Fruit fly (Drosophila melanogaster) whole organism, embryonic: ENCODE data around the gene RpL13.

Source experiments
- ATbp ChIP-seq: fragments of 200-800 bp; sonication (Bioruptor generic); optimal IDR thresholded peaks from 2 replicates; lab custom pipeline; 2017; ENCODE audit warnings: missing biosample characterization, mild to moderate bottlenecking, missing genetic modification characterization, missing genetic modification reagents
- Abd-B ChIP-seq: fragments of 200-800 bp; sonication (Bioruptor generic); optimal IDR thresholded peaks from 2 replicates; lab custom pipeline; 2018; ENCODE audit warnings: missing biosample characterization, mild to moderate bottlenecking, missing genetic modification characterization, moderate library complexity
- BtbVII ChIP-seq: fragments of 200-800 bp; sonication (Bioruptor generic); optimal IDR thresholded peaks from 3 replicates; lab custom pipeline; 2017; ENCODE audit warnings: missing biosample characterization, mild to moderate bottlenecking, missing genetic modification characterization
- CG10147 ChIP-seq: fragments of 200-800 bp; sonication (Bioruptor generic); optimal IDR thresholded peaks from 2 replicates; lab custom pipeline; 2019; ENCODE audit warnings: missing biosample characterization, mild to moderate bottlenecking, missing genetic modification characterization, moderate library complexity
- CG11456 ChIP-seq: fragments of 200-800 bp; sonication (Bioruptor generic); IDR thresholded peaks from 3 replicates; pipeline ENCODE4 v1.3.6; 2022; ENCODE audit warnings: missing biosample characterization, missing genetic modification characterization
- CG14441 ChIP-seq: fragments of 200-800 bp; sonication (Bioruptor generic); IDR thresholded peaks from 2 replicates; pipeline ENCODE4 v1.3.6; 2022; ENCODE audit warnings: missing biosample characterization, missing genetic modification characterization
- CG15696 ChIP-seq: fragments of 200-800 bp; sonication (Bioruptor generic); optimal IDR thresholded peaks from 2 replicates; lab custom pipeline; 2019; ENCODE audit warnings: missing biosample characterization, mild to moderate bottlenecking, missing genetic modification characterization, moderate library complexity
- CG16779 ChIP-seq: fragments of 200-800 bp; sonication (Bioruptor generic); IDR thresholded peaks from 2 replicates; pipeline ENCODE4 v1.3.6; 2022; ENCODE audit warnings: missing biosample characterization, missing genetic modification characterization
- CG16813 ChIP-seq: fragments of 200-800 bp; sonication (Bioruptor generic); IDR thresholded peaks from 3 replicates; pipeline ENCODE4 v1.3.6; 2022; ENCODE audit warnings: missing biosample characterization, missing genetic modification characterization; ENCODE audit not compliant: partially characterized antibody
- CG17385 ChIP-seq: fragments of 200-800 bp; sonication (Bioruptor generic); optimal IDR thresholded peaks from 3 replicates; lab custom pipeline; 2018; ENCODE audit warnings: missing biosample characterization, mild to moderate bottlenecking, missing genetic modification characterization
- CG17568 ChIP-seq: fragments of 200-800 bp; sonication (Bioruptor generic); optimal IDR thresholded peaks from 2 replicates; lab custom pipeline; 2018; ENCODE audit warnings: missing biosample characterization, mild to moderate bottlenecking, missing genetic modification characterization, moderate library complexity
- CG2120 ChIP-seq: fragments of 200-800 bp; sonication (Bioruptor generic); optimal IDR thresholded peaks from 3 replicates; lab custom pipeline; 2016; ENCODE audit warnings: missing biosample characterization, missing genetic modification characterization
- CG2199 ChIP-seq: fragments of 200-800 bp; sonication (Bioruptor generic); IDR thresholded peaks from 3 replicates; pipeline ENCODE4 v1.3.6; 2022; ENCODE audit warnings: missing biosample characterization, missing genetic modification characterization
- CG2712 ChIP-seq: fragments of 200-800 bp; optimal IDR thresholded peaks from 3 replicates; lab custom pipeline; 2019; ENCODE audit warnings: missing biosample characterization, mild to moderate bottlenecking, missing genetic modification characterization, moderate library complexity
- CG2889 ChIP-seq: fragments of 200-800 bp; sonication (Bioruptor generic); IDR thresholded peaks from 3 replicates; pipeline ENCODE4 v1.3.6; 2022; ENCODE audit warnings: missing biosample characterization, missing genetic modification characterization
- CG31441 ChIP-seq: fragments of 200-800 bp; sonication (Bioruptor generic); IDR thresholded peaks from 2 replicates; pipeline ENCODE4 v1.3.6; 2022; ENCODE audit warnings: missing biosample characterization, missing genetic modification characterization
- CG5180 ChIP-seq: fragments of 200-800 bp; sonication (Bioruptor generic); optimal IDR thresholded peaks from 3 replicates; lab custom pipeline; 2017; ENCODE audit warnings: missing biosample characterization, missing genetic modification characterization, mild to moderate bottlenecking, moderate library complexity, missing genetic modification reagents
- CG5953 ChIP-seq: fragments of 200-800 bp; sonication (Bioruptor generic); IDR thresholded peaks from 2 replicates; pipeline ENCODE4 v1.3.6; 2022; ENCODE audit warnings: missing biosample characterization, missing genetic modification characterization
- CG6272 ChIP-seq: fragments of 200-800 bp; sonication (Bioruptor generic); IDR thresholded peaks from 2 replicates; pipeline ENCODE4 v1.3.6; 2022; ENCODE audit warnings: missing biosample characterization, missing genetic modification characterization
- CG6654 ChIP-seq: fragments of 200-800 bp; sonication (Bioruptor generic); optimal IDR thresholded peaks from 2 replicates; lab custom pipeline; 2017; ENCODE audit warnings: missing biosample characterization, mild to moderate bottlenecking, missing genetic modification characterization
- CG8924 ChIP-seq: fragments of 200-800 bp; optimal IDR thresholded peaks from 3 replicates; lab custom pipeline; 2019; ENCODE audit warnings: missing biosample characterization, mild to moderate bottlenecking, missing genetic modification characterization, moderate library complexity
- CG9215 ChIP-seq: fragments of 200-800 bp; sonication (Bioruptor generic); IDR thresholded peaks from 2 replicates; pipeline ENCODE4 v1.3.6; 2022; ENCODE audit warnings: missing biosample characterization, missing genetic modification characterization
- D19B ChIP-seq: fragments of 200-800 bp; sonication (Bioruptor generic); optimal IDR thresholded peaks from 2 replicates; lab custom pipeline; 2017; ENCODE audit warnings: missing biosample characterization, mild to moderate bottlenecking, missing genetic modification characterization
- Deaf1 ChIP-seq: fragments of 200-800 bp; optimal IDR thresholded peaks from 3 replicates; lab custom pipeline; 2019; ENCODE audit warnings: missing biosample characterization, mild to moderate bottlenecking, missing genetic modification characterization, moderate library complexity
- Dip3 ChIP-seq: fragments of 200-800 bp; sonication (Bioruptor generic); optimal IDR thresholded peaks from 3 replicates; lab custom pipeline; 2016; ENCODE audit warnings: missing biosample characterization, missing genetic modification characterization
- E2f1 ChIP-seq: fragments of 200-800 bp; sonication (Bioruptor generic); IDR thresholded peaks from 2 replicates; pipeline ENCODE4 v1.3.6; 2022; ENCODE audit warnings: missing biosample characterization, missing genetic modification characterization
- Fer3 ChIP-seq: fragments of 200-800 bp; sonication (Bioruptor generic); optimal IDR thresholded peaks from 2 replicates; lab custom pipeline; 2018; ENCODE audit warnings: missing biosample characterization, mild to moderate bottlenecking, missing genetic modification characterization, moderate library complexity
- Hsf ChIP-seq: fragments of 200-800 bp; sonication (Bioruptor generic); optimal IDR thresholded peaks from 3 replicates; lab custom pipeline; 2016; ENCODE audit warnings: missing biosample characterization, missing genetic modification characterization
- Lhr ChIP-seq: fragments of 200-800 bp; sonication (Bioruptor generic); optimal IDR thresholded peaks from 3 replicates; lab custom pipeline; 2017; ENCODE audit warnings: mild to moderate bottlenecking, missing biosample characterization, missing genetic modification reagents, missing genetic modification characterization
- Meics ChIP-seq: fragments of 200-800 bp; sonication (Bioruptor generic); optimal IDR thresholded peaks from 2 replicates; lab custom pipeline; 2017; ENCODE audit warnings: missing biosample characterization, mild to moderate bottlenecking, missing genetic modification characterization
- Poxn ChIP-seq: fragments of 200-800 bp; sonication (Bioruptor generic); IDR thresholded peaks from 2 replicates; pipeline ENCODE4 v1.3.6; 2022; ENCODE audit warnings: missing biosample characterization, missing genetic modification characterization
- Sry-β ChIP-seq: fragments of 200-800 bp; sonication (Bioruptor generic); optimal IDR thresholded peaks from 2 replicates; lab custom pipeline; 2018; ENCODE audit warnings: missing biosample characterization, mild to moderate bottlenecking, missing genetic modification characterization, moderate library complexity
- Sry-δ ChIP-seq: fragments of 200-800 bp; sonication (Bioruptor generic); optimal IDR thresholded peaks from 2 replicates; lab custom pipeline; 2016; ENCODE audit warnings: missing biosample characterization, missing genetic modification characterization
- Trl ChIP-seq, 3 experiments: fragments of >200 bp in 2 of 3; fragments of 200-800 bp in 1 of 3; sonication (Bioruptor generic) in 1 of 3; optimal IDR thresholded peaks; 2 replicates in 1 of 3; 3 replicates in 2 of 3; lab custom pipeline; 2016 to 2017; ENCODE audit warnings: missing biosample characterization in 1 of 3, missing genetic modification characterization in 1 of 3
- caup ChIP-seq: fragments of 200-800 bp; sonication (Bioruptor generic); optimal IDR thresholded peaks from 3 replicates; lab custom pipeline; 2017; ENCODE audit warnings: missing biosample characterization, mild to moderate bottlenecking, missing genetic modification characterization, moderate library complexity; ENCODE audit not compliant: severe bottlenecking
- eyg ChIP-seq: fragments of 200-800 bp; sonication (Bioruptor generic); optimal IDR thresholded peaks from 3 replicates; lab custom pipeline; 2016; ENCODE audit warnings: missing biosample characterization, missing genetic modification characterization
- ftz-f1 ChIP-seq: fragments of 200-800 bp; sonication (Bioruptor generic); optimal IDR thresholded peaks from 2 replicates; lab custom pipeline; 2016; ENCODE audit warnings: missing biosample characterization, missing genetic modification characterization
- hb ChIP-seq: fragments of 200-800 bp; sonication (Bioruptor generic); IDR thresholded peaks from 3 replicates; pipeline ENCODE4 v1.3.6; 2022; ENCODE audit warnings: missing biosample characterization, missing genetic modification characterization; ENCODE audit not compliant: partially characterized antibody
- lab ChIP-seq: fragments of 200-800 bp; sonication (Bioruptor generic); optimal IDR thresholded peaks from 3 replicates; lab custom pipeline; 2017; ENCODE audit warnings: missing biosample characterization, missing genetic modification characterization, mild to moderate bottlenecking, moderate library complexity, missing genetic modification reagents
- lbe ChIP-seq: fragments of 200-800 bp; sonication (Bioruptor generic); optimal IDR thresholded peaks from 2 replicates; lab custom pipeline; 2016; ENCODE audit warnings: missing biosample characterization, mild to moderate bottlenecking, missing genetic modification characterization
- lov ChIP-seq, 2 experiments: fragments of 200-800 bp in 1 of 2; fragments of >200 bp in 1 of 2; sonication (Bioruptor generic) in 1 of 2; IDR thresholded peaks in 1 of 2; optimal IDR thresholded peaks in 1 of 2; 2 replicates in 1 of 2; 3 replicates in 1 of 2; pipeline versions ENCODE4 v1.3.6 to Lab custom; 2017 to 2022; ENCODE audit warnings: missing biosample characterization in 1 of 2, missing genetic modification characterization in 1 of 2
- nerfin-1 ChIP-seq: fragments of 200-800 bp; sonication (Bioruptor generic); optimal IDR thresholded peaks from 3 replicates; lab custom pipeline; 2019; ENCODE audit warnings: missing biosample characterization, mild to moderate bottlenecking, missing genetic modification characterization, moderate library complexity
- nmo ChIP-seq: fragments of 200-800 bp; sonication (Bioruptor generic); optimal IDR thresholded peaks from 2 replicates; lab custom pipeline; 2018; ENCODE audit warnings: missing biosample characterization, mild to moderate bottlenecking, missing genetic modification characterization, moderate library complexity
- peb ChIP-seq: fragments of 200-800 bp; sonication (Bioruptor generic); IDR thresholded peaks from 2 replicates; pipeline ENCODE4 v1.3.6; 2022; ENCODE audit warnings: missing biosample characterization, missing genetic modification characterization
- tup ChIP-seq: fragments of 200-800 bp; sonication (Bioruptor generic); optimal IDR thresholded peaks from 2 replicates; lab custom pipeline; 2016; ENCODE audit warnings: missing biosample characterization, mild to moderate bottlenecking, missing genetic modification characterization, moderate library complexity
- zen2 ChIP-seq: fragments of 200-800 bp; sonication (Bioruptor generic); IDR thresholded peaks from 3 replicates; pipeline ENCODE4 v1.3.6; 2022; ENCODE audit warnings: missing biosample characterization, missing genetic modification characterization; ENCODE audit not compliant: partially characterized antibody

Gene RpL13

dm6 chr2L:9984078-9984772, 17.1 kb downstream of the RpL13 start, which contains the start of gene bib (continued):
- TF ChIP-seq zen2 (peak; percentile 30; the same call in 1 of the 3 replicates), Meics (peak; percentile 82), eyg (no peak), Deaf1 (tag; lab: Kevin White, UChicago) (peak; percentile 74), BtbVII (GFP tag; lab: Kevin White, UChicago) (peak; percentile 74), CG16779 (GFP tag; lab: Robert Waterston, UW) (0 out of 2 replicates have a peak, but pooled peaks have one; percentile 42), lab (GFP tag; lab: Kevin White, UChicago) (peak; percentile 88), CG8924 (peak; percentile 94), CG2712 (peak; percentile 95), Dip3 (GFP tag; lab: Kevin White, UChicago) (no peak), nmo (peak; percentile 93), hb (GFP tag; lab: Robert Waterston, UW) (no peak), CG2199 (GFP tag; lab: Robert Waterston, UW) (0 out of 3 replicates have a peak, but pooled peaks have one; percentile 29), CG5180 (GFP tag; lab: Kevin White, UChicago) (peak; percentile 96), lov (optimal IDR thresholded peaks at IDR 0.05; lab: Kevin White, UChicago) (no peak), lov (GFP tag; IDR thresholded peaks at IDR 0.05; lab: Robert Waterston, UW) (peak; percentile 64; the same call in 1 of the 3 replicates), Sry-β (GFP tag; lab: Kevin White, UChicago) (peak; percentile 85), CG15696 (tag; lab: Kevin White, UChicago) (peak; percentile 95), CG16813 (GFP tag; lab: Robert Waterston, UW) (0 out of 3 replicates have a peak, but pooled peaks have one; percentile 23), CG6654 (peak; percentile 47), CG31441 (GFP tag; lab: Robert Waterston, UW) (peak; percentile 96), caup (GFP tag; lab: Kevin White, UChicago) (peak; percentile 79), CG11456 (no peak), CG9215 (GFP tag; lab: Robert Waterston, UW) (peak; percentile 57), Poxn (GFP tag; lab: Robert Waterston, UW) (no peak), nerfin-1 (peak; percentile 77), CG2889 (GFP tag; lab: Robert Waterston, UW) (0 out of 3 replicates have a peak, but pooled peaks have one; percentile 38), CG14441 (peak; percentile 58; the same call in 1 of the 2 replicates), D19B (GFP tag; lab: Kevin White, UChicago) (peak; percentile 47), CG2120 (GFP tag; lab: Kevin White, UChicago) (peak; percentile 56), tup (GFP tag; lab: Kevin White, UChicago) (peak; percentile 52), ftz-f1 (GFP tag; lab: Kevin White, UChicago) (no peak), ATbp (GFP tag; lab: Kevin White, UChicago) (peak; percentile 82), Lhr (peak; percentile 71), CG17385 (peak; percentile 81), CG5953 (GFP tag; lab: Robert Waterston, UW) (0 out of 2 replicates have a peak, but pooled peaks have one; percentile 51), Abd-B (peak; percentile 76), CG17568 (peak; percentile 66), Trl (optimal IDR thresholded peaks at IDR 0.05; lab: Kevin White, UChicago) (no peak), Trl (GFP tag; optimal IDR thresholded peaks at IDR 0.05; lab: Kevin White, UChicago) (peak; percentile 24), CG6272 (GFP tag; lab: Robert Waterston, UW) (peak; percentile 46; the same call in 1 of the 2 replicates), Fer3 (peak; percentile 54), Hsf (GFP tag; lab: Kevin White, UChicago) (peak; percentile 69), CG10147 (GFP tag; lab: Kevin White, UChicago) (peak; percentile 74), peb (peak; percentile 48), E2f1 (GFP tag; lab: Robert Waterston, UW) (peak; percentile 66), lbe (peak; percentile 82), Sry-δ (GFP tag; lab: Kevin White, UChicago) (no peak)
